Fruit fly (Drosophila melanogaster) whole organism, pupa: ENCODE data around the gene arm.

Experiments used
- CG10348 ChIP-seq: fragments of 200-800 bp; sonication (Bioruptor generic); IDR thresholded peaks from 2 replicates; pipeline ENCODE4 v1.3.6; 2022; ENCODE audit warnings: missing biosample characterization, missing genetic modification characterization
- CG12605 ChIP-seq: fragments of 200-800 bp; sonication (Bioruptor generic); IDR thresholded peaks from 2 replicates; pipeline ENCODE4 v1.3.6; 2022; ENCODE audit warnings: missing biosample characterization, missing genetic modification characterization
- CG13204 ChIP-seq: fragments of 200-800 bp; sonication (Bioruptor generic); optimal IDR thresholded peaks from 2 replicates; lab custom pipeline; 2018; ENCODE audit warnings: missing biosample characterization, mild to moderate bottlenecking, missing genetic modification characterization, moderate library complexity
- CG14655 ChIP-seq: fragments of 200-800 bp; sonication (Bioruptor generic); optimal IDR thresholded peaks from 3 replicates; lab custom pipeline; 2017; ENCODE audit warnings: mild to moderate bottlenecking, missing biosample characterization, missing genetic modification reagents, missing genetic modification characterization
- CG15710 ChIP-seq: fragments of 200-800 bp; sonication (Bioruptor generic); optimal IDR thresholded peaks from 2 replicates; lab custom pipeline; 2018; ENCODE audit warnings: missing biosample characterization, mild to moderate bottlenecking, missing genetic modification characterization, moderate library complexity
- CG17806 ChIP-seq: fragments of 200-800 bp; sonication (Bioruptor generic); optimal IDR thresholded peaks from 2 replicates; lab custom pipeline; 2018; ENCODE audit warnings: missing biosample characterization, mild to moderate bottlenecking, missing genetic modification characterization, moderate library complexity
- CG32121 ChIP-seq: fragments of 200-800 bp; sonication (Bioruptor generic); IDR thresholded peaks from 2 replicates; pipeline ENCODE4 v1.3.6; 2022; ENCODE audit warnings: missing biosample characterization, missing genetic modification characterization
- CG34367 ChIP-seq: fragments of 200-800 bp; sonication (Bioruptor generic); optimal IDR thresholded peaks from 2 replicates; lab custom pipeline; 2018; ENCODE audit warnings: missing biosample characterization, mild to moderate bottlenecking, missing genetic modification characterization
- CG4496 ChIP-seq: fragments of 200-800 bp; sonication (Bioruptor generic); IDR thresholded peaks from 3 replicates; pipeline ENCODE4 v1.3.6; 2022; ENCODE audit warnings: missing biosample characterization, missing genetic modification characterization
- CG8159 ChIP-seq: fragments of 200-800 bp; sonication (Bioruptor generic); optimal IDR thresholded peaks from 3 replicates; lab custom pipeline; 2018; ENCODE audit warnings: missing biosample characterization, mild to moderate bottlenecking, missing genetic modification characterization, moderate library complexity
- CG8301 ChIP-seq: fragments of 200-800 bp; sonication (Bioruptor generic); optimal IDR thresholded peaks from 2 replicates; lab custom pipeline; 2018; ENCODE audit warnings: missing biosample characterization, mild to moderate bottlenecking, missing genetic modification characterization
- CG9948 ChIP-seq: fragments of 200-800 bp; sonication (Bioruptor generic); optimal IDR thresholded peaks from 2 replicates; lab custom pipeline; 2018; ENCODE audit warnings: missing biosample characterization, mild to moderate bottlenecking, missing genetic modification characterization, moderate library complexity
- D1 ChIP-seq: fragments of 200-800 bp; sonication (Bioruptor generic); optimal IDR thresholded peaks from 2 replicates; lab custom pipeline; 2018; ENCODE audit warnings: missing biosample characterization, mild to moderate bottlenecking, missing genetic modification characterization, moderate library complexity
- EcR ChIP-seq: fragments of 200-800 bp; sonication (Bioruptor generic); optimal IDR thresholded peaks from 3 replicates; lab custom pipeline; 2019; ENCODE audit warnings: missing biosample characterization, missing genetic modification characterization, mild to moderate bottlenecking, moderate library complexity, missing genetic modification reagents
- Ets98B ChIP-seq: fragments of 200-800 bp; sonication (Bioruptor generic); IDR thresholded peaks from 2 replicates; pipeline ENCODE4 v1.3.6; 2022; ENCODE audit warnings: missing biosample characterization, missing genetic modification characterization
- Pif1A ChIP-seq: fragments of 200-800 bp; sonication (Bioruptor generic); optimal IDR thresholded peaks from 3 replicates; lab custom pipeline; 2016; ENCODE audit warnings: missing biosample characterization, missing genetic modification characterization
- Pif1B ChIP-seq: fragments of 200-800 bp; sonication (Bioruptor generic); optimal IDR thresholded peaks from 3 replicates; lab custom pipeline; 2016; ENCODE audit warnings: missing biosample characterization, missing genetic modification characterization
- Snoo ChIP-seq: fragments of 200-800 bp; sonication (Bioruptor generic); optimal IDR thresholded peaks from 3 replicates; lab custom pipeline; 2017; ENCODE audit warnings: missing biosample characterization, mild to moderate bottlenecking, missing genetic modification characterization, inconsistent platforms
- fd96Ca ChIP-seq: fragments of 200-800 bp; sonication (Bioruptor generic); IDR thresholded peaks from 3 replicates; pipeline ENCODE4 v1.3.6; 2022; ENCODE audit warnings: missing biosample characterization, missing genetic modification characterization
- gl ChIP-seq: fragments of 200-800 bp; sonication (Bioruptor generic); optimal IDR thresholded peaks from 2 replicates; lab custom pipeline; 2018; ENCODE audit warnings: missing biosample characterization, mild to moderate bottlenecking, missing genetic modification characterization
- rn ChIP-seq: fragments of 200-800 bp; sonication (Bioruptor generic); IDR thresholded peaks from 2 replicates; pipeline ENCODE4 v1.3.6; 2022; ENCODE audit warnings: missing biosample characterization, missing genetic modification characterization

Gene arm

dm6 chrX:1903968-1904367, 3.5 kb upstream of the arm start:
- TF ChIP-seq CG14655 (GFP tag; lab: Kevin White, UChicago): no peak
- TF ChIP-seq CG8159 (tag; lab: Kevin White, UChicago): no peak
- TF ChIP-seq D1 (tag; lab: Kevin White, UChicago): no peak
- TF ChIP-seq, all 21 proteins: peak for 0

DNA sequence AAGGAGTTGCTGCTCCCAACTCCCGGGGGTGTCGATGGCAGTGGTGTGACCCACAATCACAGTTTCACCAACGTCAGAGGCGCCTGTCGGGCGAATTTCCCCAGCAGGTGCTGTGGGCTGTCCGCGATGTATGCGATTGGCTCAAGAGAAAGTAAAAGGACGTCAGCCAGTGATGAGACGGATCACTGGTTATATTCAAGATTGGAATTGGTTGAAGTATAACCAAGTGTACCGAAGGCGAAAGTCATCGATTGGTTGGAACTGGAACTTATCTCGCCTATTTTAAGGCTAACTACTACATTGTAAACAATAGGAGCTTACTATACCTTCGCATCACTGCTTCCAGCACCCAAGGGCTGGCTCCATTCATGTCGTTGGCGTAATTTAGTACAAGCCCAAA, 2.6 kb upstream of the arm start, which contains the start of gene CG32801:
Gene CG32801, minus strand, starts transcription at position 101 of the 400 bp plus-strand sequence.
- TF ChIP-seq Pif1A (GFP tag; lab: Kevin White, UChicago): no peak
- no peak for TF ChIP-seq CG12605 (GFP tag; lab: Robert Waterston, UW)
- TF ChIP-seq CG10348 (GFP tag; lab: Robert Waterston, UW): no peak
- TF ChIP-seq rn (GFP tag; lab: Robert Waterston, UW): no peak
- no peak for TF ChIP-seq CG8301 (tag; lab: Kevin White, UChicago)
- no peak for TF ChIP-seq Pif1B
- no peak for TF ChIP-seq CG32121
- no peak for TF ChIP-seq gl (tag; lab: Kevin White, UChicago)
- TF ChIP-seq CG4496 (GFP tag; lab: Robert Waterston, UW): no peak
- no peak for TF ChIP-seq CG34367 (tag; lab: Kevin White, UChicago)
- no peak for TF ChIP-seq CG17806 (tag; lab: Kevin White, UChicago)
- TF ChIP-seq CG15710: no peak
- TF ChIP-seq fd96Ca (GFP tag; lab: Robert Waterston, UW): no peak
- TF ChIP-seq CG9948 (tag; lab: Kevin White, UChicago): no peak
- no peak for TF ChIP-seq Ets98B (GFP tag; lab: Robert Waterston, UW)
- TF ChIP-seq Snoo (tag; lab: Kevin White, UChicago): no peak

DNA sequence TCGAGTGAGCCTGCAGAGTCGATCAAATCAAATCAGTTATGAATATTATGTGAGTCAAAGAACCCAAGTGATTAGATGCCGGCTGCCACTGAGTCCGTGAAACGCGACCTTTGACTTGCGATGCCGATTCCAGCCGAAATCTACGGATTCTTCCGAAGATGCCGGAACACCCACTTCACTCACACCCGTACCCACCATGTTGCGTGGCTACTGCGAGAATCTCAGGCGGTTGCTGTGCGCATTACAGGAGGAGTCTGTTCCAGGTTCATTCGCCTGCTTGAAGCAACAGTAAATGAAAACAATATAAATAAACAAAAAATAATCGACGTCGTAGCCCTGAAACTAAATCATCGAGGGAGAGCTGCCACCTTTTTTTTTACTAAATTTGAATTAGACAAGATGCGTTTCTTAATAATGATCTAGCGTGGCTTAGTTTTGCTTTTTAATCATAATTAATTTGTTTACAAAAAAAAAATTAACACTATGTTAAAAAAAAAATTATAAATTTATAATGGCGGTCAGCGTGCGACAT, 1.2 kb upstream of the arm start, which contains the start of gene Ldaf1:
Gene Ldaf1, minus strand, starts transcription at position 307 of the 532 bp plus-strand sequence.
- TF ChIP-seq EcR (GFP tag; lab: Kevin White, UChicago): peak; percentile 39
- TF ChIP-seq CG17806 (tag; lab: Kevin White, UChicago): no peak
- TF ChIP-seq CG14655 (GFP tag; lab: Kevin White, UChicago): no peak
- TF ChIP-seq CG15710: no peak
- no peak for TF ChIP-seq CG8301 (tag; lab: Kevin White, UChicago)
- no peak for TF ChIP-seq Ets98B (GFP tag; lab: Robert Waterston, UW)
- no peak for TF ChIP-seq Pif1B

DNA sequence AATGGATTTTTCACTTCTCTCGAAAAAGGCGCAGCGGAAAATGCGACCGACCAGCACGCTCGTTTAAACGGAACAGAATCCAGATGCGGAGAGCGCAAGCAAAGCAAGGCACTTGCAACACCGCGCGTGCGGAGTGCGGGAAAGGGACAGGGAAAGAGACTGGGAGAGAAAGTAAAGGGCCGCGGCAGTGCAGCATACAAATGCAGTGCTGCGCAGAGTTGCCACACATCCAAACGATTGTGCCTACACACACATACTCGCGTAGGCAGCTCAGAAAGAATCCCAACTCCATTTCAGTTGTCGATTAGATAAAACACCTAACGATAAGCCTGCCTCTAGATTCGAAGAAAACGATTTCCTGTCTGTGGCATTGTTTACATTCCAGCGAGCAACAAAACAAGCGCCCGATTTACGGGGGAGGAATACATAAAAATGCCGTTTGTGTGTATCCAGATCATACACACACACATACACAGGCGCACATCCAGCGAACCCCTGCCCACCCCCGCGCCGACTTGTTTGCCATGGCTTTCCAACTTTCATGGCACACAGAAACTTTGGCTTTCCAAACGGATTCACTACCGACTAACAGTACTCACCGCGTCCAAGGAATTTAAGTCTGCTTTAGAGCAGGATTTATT, 881 bp downstream of the arm start:
- TF ChIP-seq CG13204 (GFP tag; lab: Kevin White, UChicago): peak; percentile 62
- peak; percentile 21; the same call in 1 of the 2 replicates for TF ChIP-seq Ets98B (GFP tag; lab: Robert Waterston, UW)
- TF ChIP-seq CG8159 (tag; lab: Kevin White, UChicago): no peak
- TF ChIP-seq Pif1B: peak; percentile 31
- TF ChIP-seq, all 21 proteins: peak for 3

dm6 chrX:1897384-1897783, 3.1 kb downstream of the arm start:
- TF ChIP-seq CG9948 (tag; lab: Kevin White, UChicago) (peak; percentile 33), EcR (GFP tag; lab: Kevin White, UChicago) (no peak), CG12605 (GFP tag; lab: Robert Waterston, UW) (no peak), Ets98B (GFP tag; lab: Robert Waterston, UW) (peak; percentile 48; the same call in 1 of the 2 replicates), CG10348 (GFP tag; lab: Robert Waterston, UW) (no peak), rn (GFP tag; lab: Robert Waterston, UW) (no peak), CG8301 (tag; lab: Kevin White, UChicago) (peak; percentile 30), CG15710 (peak; percentile 66), fd96Ca (GFP tag; lab: Robert Waterston, UW) (peak; percentile 60; the same call in 1 of the 3 replicates), CG34367 (tag; lab: Kevin White, UChicago) (peak; percentile 16), D1 (tag; lab: Kevin White, UChicago) (no peak), CG4496 (GFP tag; lab: Robert Waterston, UW) (peak; percentile 73; the same call in 2 of the 3 replicates), Snoo (tag; lab: Kevin White, UChicago) (peak; percentile 48), Pif1B (no peak), CG32121 (peak; percentile 27; the same call in 1 of the 2 replicates), CG8159 (tag; lab: Kevin White, UChicago) (peak; percentile 58), CG17806 (tag; lab: Kevin White, UChicago) (peak; percentile 39), CG13204 (GFP tag; lab: Kevin White, UChicago) (no peak), Pif1A (GFP tag; lab: Kevin White, UChicago) (no peak), gl (tag; lab: Kevin White, UChicago) (peak; percentile 16), CG14655 (GFP tag; lab: Kevin White, UChicago) (no peak)

dm6 chrX:1893532-1893931, 6.9 kb downstream of the arm start:
- TF ChIP-seq CG9948 (tag; lab: Kevin White, UChicago): no peak
- no peak for TF ChIP-seq EcR (GFP tag; lab: Kevin White, UChicago)
- TF ChIP-seq CG8301 (tag; lab: Kevin White, UChicago): no peak
- no peak for TF ChIP-seq gl (tag; lab: Kevin White, UChicago)
- no peak for TF ChIP-seq Pif1A (GFP tag; lab: Kevin White, UChicago)
- no peak for TF ChIP-seq CG10348 (GFP tag; lab: Robert Waterston, UW)
- TF ChIP-seq CG34367 (tag; lab: Kevin White, UChicago): no peak
- TF ChIP-seq rn (GFP tag; lab: Robert Waterston, UW): no peak
- no peak for TF ChIP-seq fd96Ca (GFP tag; lab: Robert Waterston, UW)
- TF ChIP-seq Ets98B (GFP tag; lab: Robert Waterston, UW): no peak
- TF ChIP-seq Pif1B: no peak
- TF ChIP-seq CG8159 (tag; lab: Kevin White, UChicago): no peak
- no peak for TF ChIP-seq CG32121
- no peak for TF ChIP-seq D1 (tag; lab: Kevin White, UChicago)
- TF ChIP-seq CG17806 (tag; lab: Kevin White, UChicago): no peak
- TF ChIP-seq Snoo (tag; lab: Kevin White, UChicago): no peak
- no peak for TF ChIP-seq CG14655 (GFP tag; lab: Kevin White, UChicago)
